Worm (Caenorhabditis elegans): ENCODE measurements around the gene C10B5.3.

C10B5.3 gene

DNA sequence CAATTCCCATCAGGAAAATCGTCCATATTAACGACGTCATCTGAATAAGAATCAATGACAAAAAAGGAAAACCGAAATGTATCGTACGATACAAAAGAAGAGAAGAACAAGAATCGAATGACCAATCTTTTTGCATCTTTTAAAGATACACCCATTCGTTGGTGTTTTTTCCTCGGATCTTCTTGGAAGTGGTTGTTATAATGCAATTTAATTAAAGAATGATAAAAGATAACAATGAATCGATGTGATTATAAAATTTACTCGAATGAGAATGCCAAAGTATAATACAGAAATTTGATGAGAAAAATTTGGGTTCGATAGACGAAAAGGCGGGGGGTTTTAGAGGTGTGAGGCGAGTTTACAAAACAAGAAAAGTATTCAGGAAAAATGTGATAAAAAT, 41.0 kb upstream of the C10B5.3 start, which contains the start of gene F41E6.12:
Gene F41E6.12 (minus strand): TSS at position 101 of the 400 bp plus-strand sequence.
- TF ChIP-seq elt-1 (tag; optimal IDR thresholded peaks at IDR 0.05; ENCODE audit: borderline replicate concordance, insufficient read depth) (no peak), unc-39 (tag; optimal IDR thresholded peaks at IDR 0.05) (no peak), elt-3 (tag; optimal IDR thresholded peaks at IDR 0.05) (no peak), bed-3 (GFP tag; optimal IDR thresholded peaks at IDR 0.05) (no peak), sptf-1 (tag; optimal IDR thresholded peaks at IDR 0.05) (no peak), drap-1 (GFP tag; optimal IDR thresholded peaks at IDR 0.05) (no peak), tbx-8 (GFP tag; optimal IDR thresholded peaks at IDR 0.05) (no peak), unc-120 (tag; optimal IDR thresholded peaks at IDR 0.05; ENCODE audit: poor library complexity, severe bottlenecking) (no peak), nhr-2 (tag; optimal IDR thresholded peaks at IDR 0.05) (no peak), unc-62 (GFP tag; optimal IDR thresholded peaks at IDR 0.05) (no peak), lsy-2 (tag; optimal IDR thresholded peaks at IDR 0.05) (no peak), M03D4.4 (tag; optimal IDR thresholded peaks at IDR 0.05) (no peak), hlh-1 (tag; optimal IDR thresholded peaks at IDR 0.05) (no peak), flh-1 (GFP tag; optimal IDR thresholded peaks at IDR 0.05) (no peak)

DNA sequence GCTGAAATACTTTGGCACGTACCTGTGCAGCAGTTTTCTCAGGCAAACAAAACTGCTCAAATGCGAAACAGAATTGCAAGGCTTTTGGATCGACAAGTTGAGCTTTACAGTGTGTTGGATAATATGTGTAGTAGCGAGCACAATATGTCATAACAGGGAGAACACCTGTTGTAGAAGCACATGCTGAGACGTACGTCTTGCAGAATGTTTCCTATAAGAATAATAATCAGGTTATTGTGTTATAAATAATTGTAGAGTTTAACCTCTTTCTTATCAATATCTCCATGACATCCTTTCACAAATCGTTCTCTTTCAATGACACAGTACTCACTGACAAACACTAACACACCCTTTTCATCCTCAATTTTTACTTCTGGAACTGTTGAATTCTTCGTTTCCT, 39.6 kb upstream of the C10B5.3 start:
- TF ChIP-seq hlh-1 (tag; optimal IDR thresholded peaks at IDR 0.05), result no peak
- TF ChIP-seq pha-4 (tag; optimal IDR thresholded peaks at IDR 0.05), result no peak
- TF ChIP-seq ztf-11 (tag; optimal IDR thresholded peaks at IDR 0.05), result no peak
- no peak for TF ChIP-seq sem-2 (GFP tag; optimal IDR thresholded peaks at IDR 0.05)
- no peak for TF ChIP-seq ham-2 (GFP tag; optimal IDR thresholded peaks at IDR 0.05)
- TF ChIP-seq mep-1 (tag; optimal IDR thresholded peaks at IDR 0.05), result no peak
- TF ChIP-seq nhr-28 (tag; optimal IDR thresholded peaks at IDR 0.05), result no peak
- TF ChIP-seq nhr-2 (tag; optimal IDR thresholded peaks at IDR 0.05), result no peak
- TF ChIP-seq drap-1 (GFP tag; optimal IDR thresholded peaks at IDR 0.05), result no peak

- no peak for TF ChIP-seq M03D4.4 (tag; optimal IDR thresholded peaks at IDR 0.05)
- TF ChIP-seq unc-120 (tag; optimal IDR thresholded peaks at IDR 0.05; ENCODE audit: poor library complexity, severe bottlenecking), result no peak
- no peak for TF ChIP-seq unc-62 (GFP tag; optimal IDR thresholded peaks at IDR 0.05)
- no peak for TF ChIP-seq tbx-8 (GFP tag; optimal IDR thresholded peaks at IDR 0.05)
- no peak for TF ChIP-seq nhr-2 (tag; optimal IDR thresholded peaks at IDR 0.05)
- TF ChIP-seq ceh-43 (GFP tag; optimal IDR thresholded peaks at IDR 0.05), result no peak
Observed at ce11 chrV:8626406-8626805, 38.4 kb upstream of the C10B5.3 start.

- TF ChIP-seq ces-1 (GFP tag; optimal IDR thresholded peaks at IDR 0.05), result peak; percentile 41
- no peak for TF ChIP-seq ceh-43 (GFP tag; optimal IDR thresholded peaks at IDR 0.05)
- TF ChIP-seq sptf-1 (tag; optimal IDR thresholded peaks at IDR 0.05), result no peak
Observed at ce11 chrV:8623754-8624153, 35.8 kb upstream of the C10B5.3 start, which contains the start of gene F41E6.17. Gene F41E6.17, plus strand, starts transcription at chrV:8624101.

ce11 chrV:8622314-8622713, 34.3 kb upstream of the C10B5.3 start, which contains the start of gene F41E6.1:
Gene F41E6.1, plus strand, starts transcription at chrV:8622614.
- TF ChIP-seq nhr-76 (tag; optimal IDR thresholded peaks at IDR 0.05) (no peak), ces-1 (GFP tag; optimal IDR thresholded peaks at IDR 0.05) (no peak), nhr-237 (tag; optimal IDR thresholded peaks at IDR 0.05) (no peak), unc-120 (tag; optimal IDR thresholded peaks at IDR 0.05; ENCODE audit: poor library complexity, severe bottlenecking) (no peak), elt-1 (tag; optimal IDR thresholded peaks at IDR 0.05; ENCODE audit: borderline replicate concordance, insufficient read depth) (no peak), sem-2 (GFP tag; optimal IDR thresholded peaks at IDR 0.05) (no peak), drap-1 (GFP tag; optimal IDR thresholded peaks at IDR 0.05) (no peak), mab-5 (tag; optimal IDR thresholded peaks at IDR 0.05) (no peak), sptf-1 (tag; optimal IDR thresholded peaks at IDR 0.05) (no peak), lin-32 (GFP tag; optimal IDR thresholded peaks at IDR 0.05) (no peak), blmp-1 (tag; optimal IDR thresholded peaks at IDR 0.05) (no peak), snpc-4 (tag; optimal IDR thresholded peaks at IDR 0.05) (no peak), nhr-2 (tag; optimal IDR thresholded peaks at IDR 0.05) (no peak), cnd-1 (tag; optimal IDR thresholded peaks at IDR 0.05) (no peak), ceh-39 (tag; optimal IDR thresholded peaks at IDR 0.05) (no peak), bed-3 (GFP tag; optimal IDR thresholded peaks at IDR 0.05) (no peak)

DNA sequence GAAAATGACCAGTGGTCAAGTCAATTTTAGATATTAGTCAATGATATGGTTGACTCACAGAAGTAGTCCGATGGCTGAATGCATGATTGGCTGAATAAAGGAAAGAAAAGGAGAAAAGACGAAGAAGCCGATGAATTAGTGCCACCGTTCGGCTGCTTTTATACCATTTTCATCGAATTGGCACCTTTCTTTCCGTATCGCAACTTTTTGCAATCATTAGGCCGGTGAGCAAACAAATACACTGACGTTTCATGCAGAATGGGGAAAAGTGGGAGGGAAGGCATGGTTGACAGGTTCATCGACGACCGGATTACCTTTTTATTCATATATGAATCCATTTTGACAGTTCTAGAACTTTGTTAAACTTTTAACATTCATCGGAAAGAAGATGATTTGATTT, 33.2 kb upstream of the C10B5.3 start, which contains the start of gene idpc-2:
Gene idpc-2 (minus strand): TSS at position 101 of the 400 bp plus-strand sequence.
- no peak for TF ChIP-seq ham-2 (GFP tag; optimal IDR thresholded peaks at IDR 0.05)
- TF ChIP-seq nhr-12 (tag; optimal IDR thresholded peaks at IDR 0.05), result no peak
- no peak for TF ChIP-seq ces-1 (GFP tag; optimal IDR thresholded peaks at IDR 0.05)
- TF ChIP-seq bed-3 (GFP tag; optimal IDR thresholded peaks at IDR 0.05), result no peak
- TF ChIP-seq nhr-76 (tag; optimal IDR thresholded peaks at IDR 0.05), result no peak
- TF ChIP-seq lin-13 (tag; optimal IDR thresholded peaks at IDR 0.05), result no peak
- TF ChIP-seq ceh-39 (tag; optimal IDR thresholded peaks at IDR 0.05), result no peak
- no peak for TF ChIP-seq snpc-4 (tag; optimal IDR thresholded peaks at IDR 0.05)
- TF ChIP-seq nhr-2 (tag; optimal IDR thresholded peaks at IDR 0.05), result no peak
- no peak for TF ChIP-seq mls-2 (tag; optimal IDR thresholded peaks at IDR 0.05)
- no peak for TF ChIP-seq blmp-1 (tag; optimal IDR thresholded peaks at IDR 0.05)
- no peak for TF ChIP-seq mab-5 (tag; optimal IDR thresholded peaks at IDR 0.05)
- no peak for TF ChIP-seq nhr-28 (tag; optimal IDR thresholded peaks at IDR 0.05)
- TF ChIP-seq ceh-83 (GFP tag; optimal IDR thresholded peaks at IDR 0.05), result no peak
